Fruit fly (Drosophila melanogaster) whole organism, pupa: Measurements from ENCODE around the gene CG13310.

Source experiments
- CG10348 ChIP-seq: fragments of 200-800 bp; sonication (Bioruptor generic); IDR thresholded peaks from 2 replicates; pipeline ENCODE4 v1.3.6; 2022; ENCODE audit warnings: missing biosample characterization, missing genetic modification characterization
- CG12605 ChIP-seq: fragments of 200-800 bp; sonication (Bioruptor generic); IDR thresholded peaks from 2 replicates; pipeline ENCODE4 v1.3.6; 2022; ENCODE audit warnings: missing biosample characterization, missing genetic modification characterization
- CG13204 ChIP-seq: fragments of 200-800 bp; sonication (Bioruptor generic); optimal IDR thresholded peaks from 2 replicates; lab custom pipeline; 2018; ENCODE audit warnings: missing biosample characterization, mild to moderate bottlenecking, missing genetic modification characterization, moderate library complexity
- CG14655 ChIP-seq: fragments of 200-800 bp; sonication (Bioruptor generic); optimal IDR thresholded peaks from 3 replicates; lab custom pipeline; 2017; ENCODE audit warnings: mild to moderate bottlenecking, missing biosample characterization, missing genetic modification reagents, missing genetic modification characterization
- CG15710 ChIP-seq: fragments of 200-800 bp; sonication (Bioruptor generic); optimal IDR thresholded peaks from 2 replicates; lab custom pipeline; 2018; ENCODE audit warnings: missing biosample characterization, mild to moderate bottlenecking, missing genetic modification characterization, moderate library complexity
- CG17806 ChIP-seq: fragments of 200-800 bp; sonication (Bioruptor generic); optimal IDR thresholded peaks from 2 replicates; lab custom pipeline; 2018; ENCODE audit warnings: missing biosample characterization, mild to moderate bottlenecking, missing genetic modification characterization, moderate library complexity
- CG32121 ChIP-seq: fragments of 200-800 bp; sonication (Bioruptor generic); IDR thresholded peaks from 2 replicates; pipeline ENCODE4 v1.3.6; 2022; ENCODE audit warnings: missing biosample characterization, missing genetic modification characterization
- CG34367 ChIP-seq: fragments of 200-800 bp; sonication (Bioruptor generic); optimal IDR thresholded peaks from 2 replicates; lab custom pipeline; 2018; ENCODE audit warnings: missing biosample characterization, mild to moderate bottlenecking, missing genetic modification characterization
- CG4496 ChIP-seq: fragments of 200-800 bp; sonication (Bioruptor generic); IDR thresholded peaks from 3 replicates; pipeline ENCODE4 v1.3.6; 2022; ENCODE audit warnings: missing biosample characterization, missing genetic modification characterization
- CG8159 ChIP-seq: fragments of 200-800 bp; sonication (Bioruptor generic); optimal IDR thresholded peaks from 3 replicates; lab custom pipeline; 2018; ENCODE audit warnings: missing biosample characterization, mild to moderate bottlenecking, missing genetic modification characterization, moderate library complexity
- CG8301 ChIP-seq: fragments of 200-800 bp; sonication (Bioruptor generic); optimal IDR thresholded peaks from 2 replicates; lab custom pipeline; 2018; ENCODE audit warnings: missing biosample characterization, mild to moderate bottlenecking, missing genetic modification characterization
- CG9948 ChIP-seq: fragments of 200-800 bp; sonication (Bioruptor generic); optimal IDR thresholded peaks from 2 replicates; lab custom pipeline; 2018; ENCODE audit warnings: missing biosample characterization, mild to moderate bottlenecking, missing genetic modification characterization, moderate library complexity
- D1 ChIP-seq: fragments of 200-800 bp; sonication (Bioruptor generic); optimal IDR thresholded peaks from 2 replicates; lab custom pipeline; 2018; ENCODE audit warnings: missing biosample characterization, mild to moderate bottlenecking, missing genetic modification characterization, moderate library complexity
- EcR ChIP-seq: fragments of 200-800 bp; sonication (Bioruptor generic); optimal IDR thresholded peaks from 3 replicates; lab custom pipeline; 2019; ENCODE audit warnings: missing biosample characterization, missing genetic modification characterization, mild to moderate bottlenecking, moderate library complexity, missing genetic modification reagents
- Ets98B ChIP-seq: fragments of 200-800 bp; sonication (Bioruptor generic); IDR thresholded peaks from 2 replicates; pipeline ENCODE4 v1.3.6; 2022; ENCODE audit warnings: missing biosample characterization, missing genetic modification characterization
- Pif1A ChIP-seq: fragments of 200-800 bp; sonication (Bioruptor generic); optimal IDR thresholded peaks from 3 replicates; lab custom pipeline; 2016; ENCODE audit warnings: missing biosample characterization, missing genetic modification characterization
- Pif1B ChIP-seq: fragments of 200-800 bp; sonication (Bioruptor generic); optimal IDR thresholded peaks from 3 replicates; lab custom pipeline; 2016; ENCODE audit warnings: missing biosample characterization, missing genetic modification characterization
- Snoo ChIP-seq: fragments of 200-800 bp; sonication (Bioruptor generic); optimal IDR thresholded peaks from 3 replicates; lab custom pipeline; 2017; ENCODE audit warnings: missing biosample characterization, mild to moderate bottlenecking, missing genetic modification characterization, inconsistent platforms
- fd96Ca ChIP-seq: fragments of 200-800 bp; sonication (Bioruptor generic); IDR thresholded peaks from 3 replicates; pipeline ENCODE4 v1.3.6; 2022; ENCODE audit warnings: missing biosample characterization, missing genetic modification characterization
- gl ChIP-seq: fragments of 200-800 bp; sonication (Bioruptor generic); optimal IDR thresholded peaks from 2 replicates; lab custom pipeline; 2018; ENCODE audit warnings: missing biosample characterization, mild to moderate bottlenecking, missing genetic modification characterization
- rn ChIP-seq: fragments of 200-800 bp; sonication (Bioruptor generic); IDR thresholded peaks from 2 replicates; pipeline ENCODE4 v1.3.6; 2022; ENCODE audit warnings: missing biosample characterization, missing genetic modification characterization

CG13310 gene

DNA sequence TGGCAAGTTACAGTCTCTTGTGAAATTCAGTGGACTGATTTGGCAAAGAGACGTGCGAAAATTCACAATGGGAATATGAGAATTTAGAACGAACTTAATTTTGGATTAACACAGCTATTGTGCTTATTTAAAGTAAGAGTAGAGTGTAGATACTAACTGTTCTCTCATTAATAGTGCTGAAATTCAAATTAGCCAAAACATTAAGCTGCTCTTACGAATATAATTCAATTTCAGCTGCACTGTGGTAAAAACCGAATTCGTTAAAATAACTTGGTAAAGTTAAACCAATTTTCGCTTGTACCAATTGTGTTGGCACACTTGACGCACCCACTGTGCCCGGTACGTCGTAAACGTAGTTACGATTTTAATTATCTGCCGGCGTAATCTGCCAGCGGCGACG, 32.5 kb downstream of the CG13310 start:
- TF ChIP-seq CG13204 (peak; percentile 22), CG10348 (no peak), rn (0 out of 2 replicates have a peak, but pooled peaks have one; percentile 15), CG4496 (GFP tag; lab: Robert Waterston, UW) (peak; percentile 67), EcR (no peak), CG15710 (peak; percentile 71), CG34367 (tag; lab: Kevin White, UChicago) (peak; percentile 64), D1 (tag; lab: Kevin White, UChicago) (peak; percentile 16), Pif1A (GFP tag; lab: Kevin White, UChicago) (peak; percentile 56), CG17806 (peak; percentile 68), Pif1B (GFP tag; lab: Kevin White, UChicago) (peak; percentile 70), CG14655 (GFP tag; lab: Kevin White, UChicago) (peak; percentile 81), CG8159 (tag; lab: Kevin White, UChicago) (peak; percentile 75), CG8301 (tag; lab: Kevin White, UChicago) (peak; percentile 70), Snoo (peak; percentile 43), CG32121 (peak; percentile 53; the same call in 1 of the 2 replicates), CG12605 (GFP tag; lab: Robert Waterston, UW) (no peak), gl (tag; lab: Kevin White, UChicago) (peak; percentile 42), fd96Ca (GFP tag; lab: Robert Waterston, UW) (peak; percentile 42; the same call in 1 of the 3 replicates), CG9948 (tag; lab: Kevin White, UChicago) (peak; percentile 71), Ets98B (GFP tag; lab: Robert Waterston, UW) (peak; percentile 45)
- TF ChIP-seq, all 21 proteins: peak for 18

- TF ChIP-seq CG34367 (tag; lab: Kevin White, UChicago) (peak; percentile 97), EcR (peak; percentile 48), CG4496 (GFP tag; lab: Robert Waterston, UW) (peak; percentile 97), CG17806 (peak; percentile 90), D1 (tag; lab: Kevin White, UChicago) (peak; percentile 63), rn (peak; percentile 95), CG9948 (tag; lab: Kevin White, UChicago) (peak; percentile 98), Snoo (peak; percentile 94), CG12605 (GFP tag; lab: Robert Waterston, UW) (peak; percentile 69), gl (tag; lab: Kevin White, UChicago) (peak; percentile 84), CG15710 (peak; percentile 95), Pif1B (GFP tag; lab: Kevin White, UChicago) (peak; percentile 89), Pif1A (GFP tag; lab: Kevin White, UChicago) (peak; percentile 94), CG8159 (tag; lab: Kevin White, UChicago) (peak; percentile 98), CG10348 (peak; percentile 95), CG8301 (tag; lab: Kevin White, UChicago) (peak; percentile 91), CG14655 (GFP tag; lab: Kevin White, UChicago) (peak; percentile 99), fd96Ca (GFP tag; lab: Robert Waterston, UW) (peak; percentile 98), Ets98B (GFP tag; lab: Robert Waterston, UW) (peak; percentile 92), CG32121 (peak; percentile 92), CG13204 (peak; percentile 94)
Observed at dm6 chr3L:8765969-8766538, 34.3 kb downstream of the CG13310 start.

DNA sequence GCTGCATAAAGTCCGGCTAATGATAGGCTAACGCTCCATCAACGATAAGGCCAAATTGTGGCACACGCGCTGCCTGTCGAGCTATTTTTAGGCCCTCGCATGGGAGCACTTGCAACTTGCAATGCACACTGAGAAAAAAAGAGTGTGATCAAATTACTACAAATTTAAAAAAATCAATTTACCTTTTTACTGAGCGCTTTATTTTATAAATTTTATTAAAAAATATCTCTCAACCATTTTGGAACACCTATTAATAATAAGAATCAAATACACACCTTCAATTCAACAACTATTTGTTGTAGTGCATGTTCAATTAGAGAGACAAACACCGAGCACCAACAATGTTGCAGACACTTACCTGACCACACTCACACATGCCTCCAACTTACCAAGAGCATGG, 34.8 kb downstream of the CG13310 start:
- TF ChIP-seq CG14655 (GFP tag; lab: Kevin White, UChicago) (no peak), CG17806 (peak; percentile 71), rn (peak; percentile 91), EcR (no peak), D1 (tag; lab: Kevin White, UChicago) (no peak), CG34367 (tag; lab: Kevin White, UChicago) (peak; percentile 19), CG13204 (no peak), CG32121 (peak; percentile 97), CG15710 (no peak), Pif1A (GFP tag; lab: Kevin White, UChicago) (no peak), CG8301 (tag; lab: Kevin White, UChicago) (peak; percentile 85), CG12605 (GFP tag; lab: Robert Waterston, UW) (peak; percentile 96), CG4496 (GFP tag; lab: Robert Waterston, UW) (peak; percentile 96), gl (tag; lab: Kevin White, UChicago) (no peak), CG8159 (tag; lab: Kevin White, UChicago) (no peak), Snoo (no peak), Ets98B (GFP tag; lab: Robert Waterston, UW) (peak; percentile 96), fd96Ca (GFP tag; lab: Robert Waterston, UW) (peak; percentile 70), CG10348 (peak; percentile 66), Pif1B (GFP tag; lab: Kevin White, UChicago) (peak; percentile 32), CG9948 (tag; lab: Kevin White, UChicago) (peak; percentile 66)

dm6 chr3L:8763794-8764193, 36.5 kb downstream of the CG13310 start:
- TF ChIP-seq Snoo (peak; percentile 32), CG9948 (tag; lab: Kevin White, UChicago) (no peak)

- TF ChIP-seq CG15710, result peak; percentile 8
- TF ChIP-seq Ets98B (GFP tag; lab: Robert Waterston, UW), result peak; percentile 64
- peak; percentile 78 for TF ChIP-seq CG32121
- TF ChIP-seq Pif1B (GFP tag; lab: Kevin White, UChicago), result no peak
- peak; percentile 10 for TF ChIP-seq Pif1A (GFP tag; lab: Kevin White, UChicago)
- no peak for TF ChIP-seq CG34367 (tag; lab: Kevin White, UChicago)
- TF ChIP-seq fd96Ca (GFP tag; lab: Robert Waterston, UW), result peak; percentile 12; the same call in 1 of the 3 replicates
- TF ChIP-seq CG12605 (GFP tag; lab: Robert Waterston, UW), result peak; percentile 21; the same call in 1 of the 2 replicates
- no peak for TF ChIP-seq CG17806
Observed at dm6 chr3L:8763037-8763454, 37.3 kb downstream of the CG13310 start.
